Worm (Caenorhabditis elegans) whole organism, midembryonic: ENCODE measurements around the gene Y97E10AR.8.
A peak's percentile ranks its signal among the peaks of the same experiment; 100 is the strongest.

Experiments
- T22C8.4 ChIP-seq: fragments of 200-800 bp; sonication (Bioruptor generic); IDR thresholded peaks from 2 replicates; pipeline ENCODE4 v1.3.6; 2022; ENCODE audit warnings: missing genetic modification characterization, missing compliant biosample characterization
- cog-1 ChIP-seq: sonication (generic microtip); optimal IDR thresholded peaks from 2 replicates; lab custom pipeline; 2016; ENCODE audit warnings: missing genetic modification characterization, missing compliant biosample characterization
- flt-1 ChIP-seq: fragments of 200-800 bp; sonication (Bioruptor generic); IDR thresholded peaks from 2 replicates; pipeline ENCODE4 v1.3.6; 2022; ENCODE audit warnings: missing genetic modification characterization, missing compliant biosample characterization
- klf-2 ChIP-seq: fragments of 200-800 bp; sonication (Bioruptor generic); conservative IDR thresholded peaks from 2 replicates; pipeline ENCODE4 v1.3.6; 2022; ENCODE audit warnings: missing genetic modification reagents, missing genetic modification characterization, missing compliant biosample characterization
- med-1 ChIP-seq: sonication (generic microtip); optimal IDR thresholded peaks from 2 replicates; lab custom pipeline; 2017; ENCODE audit warnings: missing genetic modification characterization, mild to moderate bottlenecking, missing compliant biosample characterization, antibody characterized with exemption, missing genetic modification reagents; ENCODE audit not compliant: insufficient read depth
- ref-1 ChIP-seq: fragments of 200-800 bp; sonication (Bioruptor generic); conservative IDR thresholded peaks from 2 replicates; pipeline ENCODE4 v1.3.6; 2022; ENCODE audit warnings: missing genetic modification reagents, missing genetic modification characterization, missing compliant biosample characterization
- tab-1 ChIP-seq: fragments of 200-800 bp; sonication (Bioruptor generic); IDR thresholded peaks from 2 replicates; pipeline ENCODE4 v1.3.6; 2022; ENCODE audit warnings: missing genetic modification characterization, missing compliant biosample characterization
- ztf-23 ChIP-seq: fragments of 200-800 bp; sonication (Bioruptor generic); IDR thresholded peaks from 2 replicates; pipeline ENCODE4 v1.3.6; 2022; ENCODE audit warnings: missing genetic modification reagents, missing genetic modification characterization, missing compliant biosample characterization
- ztf-29 ChIP-seq: fragments of 200-800 bp; sonication (Bioruptor generic); IDR thresholded peaks from 2 replicates; pipeline ENCODE4 v1.3.6; 2022; ENCODE audit warnings: missing genetic modification reagents, missing genetic modification characterization, missing compliant biosample characterization

Gene Y97E10AR.8

ce11 chrV:8022040-8022439, 16.9 kb downstream of the Y97E10AR.8 start, which contains the start of gene ech-3:
Gene ech-3 (plus strand): TSS chrV:8022217.
- no peak for TF ChIP-seq flt-1 (GFP tag; lab: Robert Waterston, UW)

DNA sequence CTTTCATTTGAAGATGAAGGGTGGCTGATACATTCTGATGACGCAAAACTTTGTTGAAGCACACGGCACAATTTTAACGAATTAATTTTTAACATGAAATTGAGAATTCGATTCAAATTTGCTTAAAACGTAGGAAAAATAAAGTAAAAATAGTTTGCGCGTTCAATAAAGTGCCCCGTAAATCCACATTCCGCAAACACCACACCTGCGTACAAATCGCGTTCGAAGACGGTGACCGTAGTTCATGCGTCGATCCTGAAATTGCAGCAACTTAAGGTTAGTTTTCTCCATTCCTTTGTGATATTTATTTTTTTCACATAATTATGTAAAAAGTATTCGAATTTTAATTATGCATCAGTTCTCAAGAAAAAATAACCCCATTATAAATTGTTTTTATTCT, 19.7 kb downstream of the Y97E10AR.8 start, which contains the start of gene F43H9.3:
TSS of gene F43H9.3 (minus strand) at position 189 of the 400 bp plus-strand sequence.
- TF ChIP-seq ztf-23 (GFP tag; lab: Robert Waterston, UW) (no peak), klf-2 (GFP tag; lab: Robert Waterston, UW) (no peak), flt-1 (GFP tag; lab: Robert Waterston, UW) (no peak), T22C8.4 (GFP tag; lab: Robert Waterston, UW) (no peak), ref-1 (GFP tag; lab: Robert Waterston, UW) (no peak), med-1 (no peak), tab-1 (GFP tag; lab: Robert Waterston, UW) (no peak), cog-1 (no peak), ztf-29 (GFP tag; lab: Robert Waterston, UW) (no peak)

ce11 chrV:8025259-8025658, 20.2 kb downstream of the Y97E10AR.8 start:
- no peak for TF ChIP-seq med-1
- TF ChIP-seq ztf-23 (GFP tag; lab: Robert Waterston, UW) = no peak
- TF ChIP-seq ref-1 (GFP tag; lab: Robert Waterston, UW) = no peak
- no peak for TF ChIP-seq cog-1
- TF ChIP-seq tab-1 (GFP tag; lab: Robert Waterston, UW) = no peak
- no peak for TF ChIP-seq flt-1 (GFP tag; lab: Robert Waterston, UW)
- TF ChIP-seq ztf-29 (GFP tag; lab: Robert Waterston, UW) = no peak
- no peak for TF ChIP-seq klf-2 (GFP tag; lab: Robert Waterston, UW)
- no peak for TF ChIP-seq T22C8.4 (GFP tag; lab: Robert Waterston, UW)

DNA sequence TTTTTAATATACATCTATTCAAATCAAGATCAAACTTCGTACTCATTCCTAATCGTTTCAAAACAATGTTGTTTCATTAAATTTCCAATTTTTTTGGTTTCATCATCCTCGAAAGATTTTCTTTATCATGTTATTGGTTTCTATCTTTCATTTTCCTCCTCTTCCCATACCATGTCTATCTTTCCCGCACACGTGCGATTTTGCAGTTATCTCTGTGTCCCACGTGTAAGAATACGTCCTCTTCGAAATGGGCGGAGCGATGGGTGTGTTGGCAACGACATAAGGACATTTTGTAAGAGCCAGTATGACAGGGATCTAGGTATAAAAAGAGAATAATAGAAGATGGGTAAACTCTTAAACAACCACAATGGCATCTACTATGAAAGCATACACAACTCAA, 21.2 kb downstream of the Y97E10AR.8 start, which contains the start of gene F43H9.4:
TSS of gene F43H9.4 (plus strand) at position 366 of the 400 bp plus-strand sequence.
- TF ChIP-seq cog-1 (no peak), klf-2 (GFP tag; lab: Robert Waterston, UW) (no peak), tab-1 (GFP tag; lab: Robert Waterston, UW) (no peak), med-1 (no peak), ref-1 (GFP tag; lab: Robert Waterston, UW) (no peak), ztf-23 (GFP tag; lab: Robert Waterston, UW) (no peak), T22C8.4 (GFP tag; lab: Robert Waterston, UW) (no peak), flt-1 (GFP tag; lab: Robert Waterston, UW) (no peak), ztf-29 (GFP tag; lab: Robert Waterston, UW) (no peak)

ce11 chrV:8027429-8028142, 22.5 kb downstream of the Y97E10AR.8 start:
- no peak for TF ChIP-seq T22C8.4 (GFP tag; lab: Robert Waterston, UW)
- no peak for TF ChIP-seq ztf-29 (GFP tag; lab: Robert Waterston, UW)
- no peak for TF ChIP-seq cog-1
- no peak for TF ChIP-seq ztf-23 (GFP tag; lab: Robert Waterston, UW)
- TF ChIP-seq klf-2 (GFP tag; lab: Robert Waterston, UW) = no peak
- no peak for TF ChIP-seq med-1
- no peak for TF ChIP-seq tab-1 (GFP tag; lab: Robert Waterston, UW)
- TF ChIP-seq ref-1 (GFP tag; lab: Robert Waterston, UW) = no peak
- no peak for TF ChIP-seq flt-1 (GFP tag; lab: Robert Waterston, UW)

- no peak for TF ChIP-seq ztf-29 (GFP tag; lab: Robert Waterston, UW)
- no peak for TF ChIP-seq flt-1 (GFP tag; lab: Robert Waterston, UW)
- TF ChIP-seq ztf-23 (GFP tag; lab: Robert Waterston, UW) = no peak
- TF ChIP-seq med-1 = no peak
- no peak for TF ChIP-seq ref-1 (GFP tag; lab: Robert Waterston, UW)
- TF ChIP-seq klf-2 (GFP tag; lab: Robert Waterston, UW) = no peak
- TF ChIP-seq tab-1 (GFP tag; lab: Robert Waterston, UW) = no peak
- TF ChIP-seq cog-1 = no peak
- no peak for TF ChIP-seq T22C8.4 (GFP tag; lab: Robert Waterston, UW)
Measured at ce11 chrV:8028825-8029489, 23.9 kb downstream of the Y97E10AR.8 start, which contains the start of gene oma-2. Gene oma-2 (plus strand): TSS chrV:8029439.

DNA sequence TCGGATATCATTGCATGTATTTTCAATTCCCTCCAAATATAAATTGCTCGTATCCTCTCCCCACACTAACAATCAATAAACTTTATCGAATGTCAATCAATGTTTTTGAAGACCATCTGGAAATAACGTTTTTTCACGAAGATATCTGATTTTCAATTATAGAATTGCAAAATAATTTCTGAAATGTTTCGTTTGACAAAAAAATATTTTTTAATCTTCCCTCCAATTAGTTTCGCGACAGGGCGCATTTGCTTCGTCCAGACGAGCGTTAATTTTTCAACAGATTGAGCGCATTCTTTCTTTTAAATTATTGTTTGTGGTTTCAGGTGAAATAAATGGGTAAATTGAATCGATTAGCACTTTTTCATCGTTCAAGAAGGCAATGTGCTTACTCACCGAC, 26.0 kb downstream of the Y97E10AR.8 start, which contains the start of gene vars-1:
TSS of gene vars-1 (plus strand) at position 291 of the 400 bp plus-strand sequence.
- TF ChIP-seq tab-1 (GFP tag; lab: Robert Waterston, UW) = no peak

ce11 chrV:8034811-8035210, 29.7 kb downstream of the Y97E10AR.8 start, which contains the start of gene algn-12:
Gene algn-12 (plus strand): TSS chrV:8035111.
- TF ChIP-seq flt-1 (GFP tag; lab: Robert Waterston, UW) (no peak), klf-2 (GFP tag; lab: Robert Waterston, UW) (no peak), ref-1 (GFP tag; lab: Robert Waterston, UW) (no peak), med-1 (no peak), cog-1 (no peak)

DNA sequence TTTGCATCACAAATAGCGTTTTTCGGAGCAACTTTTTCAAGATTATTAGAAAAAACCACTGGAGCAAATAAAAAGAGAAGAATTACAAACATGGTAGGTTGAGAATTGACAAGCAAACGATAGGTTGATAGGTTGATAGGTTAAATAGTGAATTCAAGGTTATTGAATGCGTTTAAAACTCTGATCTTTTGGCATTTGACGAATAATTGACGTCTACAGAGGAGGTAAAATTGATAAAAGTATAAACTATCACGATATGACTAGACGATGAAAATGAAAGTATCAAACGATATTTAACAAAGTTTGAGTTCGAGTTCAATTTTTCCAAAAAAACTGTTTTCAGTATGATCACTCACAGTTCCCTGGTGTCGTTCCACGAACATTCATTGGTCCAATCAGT, 30.8 kb downstream of the Y97E10AR.8 start, which contains the start of gene ZC513.14:
TSS of gene ZC513.14 (minus strand) at position 101 of the 400 bp plus-strand sequence.
- TF ChIP-seq med-1 (no peak), ztf-29 (GFP tag; lab: Robert Waterston, UW) (no peak), flt-1 (GFP tag; lab: Robert Waterston, UW) (no peak)

ce11 chrV:8039085-8039525, 34.0 kb downstream of the Y97E10AR.8 start:
- peak; percentile 38 for TF ChIP-seq flt-1 (GFP tag; lab: Robert Waterston, UW)
- TF ChIP-seq ztf-23 (GFP tag; lab: Robert Waterston, UW) = peak; percentile 56; the same call in 1 of the 2 replicates
- no peak for TF ChIP-seq ztf-29 (GFP tag; lab: Robert Waterston, UW)
